ENCODE assay signal across 5 worm cellular contexts in the genomic region with DNA sequence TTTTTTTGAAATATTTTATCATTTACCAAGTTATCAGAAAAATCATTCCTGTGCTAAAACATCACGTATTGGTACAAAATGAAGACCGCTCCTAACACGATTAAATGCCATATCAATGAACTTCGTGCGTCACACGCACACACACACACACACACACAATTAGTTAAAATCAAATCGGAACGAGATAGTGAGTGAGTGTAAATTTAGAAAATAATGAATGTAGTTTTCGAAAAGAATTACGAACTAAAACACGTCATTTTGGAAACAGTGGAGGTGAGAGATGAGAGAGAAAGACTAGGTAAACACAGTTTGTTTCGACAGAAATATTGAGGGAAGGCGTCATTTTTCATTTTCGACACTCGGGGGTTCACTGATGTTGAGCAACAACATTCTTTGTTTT.
TF ChIP-seq lines count a peak whose summit lies in the region.

No protein-coding gene starts in this region.

TF ChIP-seq in whole organism, L1 larva, 84 proteins besides CTCF, POLR2A, EP300 and RAD21:
- peak in 1 of 2 experiments; percentile 37 for TF ChIP-seq lsy-2 (tag; optimal IDR thresholded peaks at IDR 0.05; lab: Kevin White, UChicago)
- peak; percentile 42 for TF ChIP-seq nhr-20 (tag; optimal IDR thresholded peaks at IDR 0.05; lab: Kevin White, UChicago)
- peak; percentile 71 for TF ChIP-seq nhr-85 (tag; lab: Kevin White, UChicago)
- peak; percentile 39 for TF ChIP-seq elt-2 (tag; optimal IDR thresholded peaks at IDR 0.05; lab: Kevin White, UChicago)
- no peak for TF ChIP-seq zip-4 (GFP tag; optimal IDR thresholded peaks at IDR 0.05; lab: Kevin White, UChicago)
- peak; percentile 24 for TF ChIP-seq blmp-1 (tag; optimal IDR thresholded peaks at IDR 0.05; lab: Kevin White, UChicago)
- TF ChIP-seq snu-23 (GFP tag; optimal IDR thresholded peaks at IDR 0.05; lab: Kevin White, UChicago): peak; percentile 10
- no peak for TF ChIP-seq hlh-17 (GFP tag; optimal IDR thresholded peaks at IDR 0.05; lab: Kevin White, UChicago; ENCODE audit: borderline replicate concordance)
- no peak for TF ChIP-seq egl-13 (tag; optimal IDR thresholded peaks at IDR 0.05; lab: Kevin White, UChicago)
- TF ChIP-seq nhr-19 (GFP tag; conservative IDR thresholded peaks at IDR 0.05; lab: Robert Waterston, UW): no peak
- TF ChIP-seq jun-1 (tag; optimal IDR thresholded peaks at IDR 0.05; lab: Kevin White, UChicago): peak; percentile 25
- TF ChIP-seq nhr-47 (tag; optimal IDR thresholded peaks at IDR 0.05; lab: Kevin White, UChicago): peak; percentile 15
- peak in 1 of 2 experiments; percentile 25 for TF ChIP-seq lin-35 (GFP tag; optimal IDR thresholded peaks at IDR 0.05; lab: Kevin White, UChicago)
- TF ChIP-seq nhr-71 (tag; optimal IDR thresholded peaks at IDR 0.05; lab: Kevin White, UChicago): peak; percentile 36
- no peak for TF ChIP-seq nhr-12 (tag; optimal IDR thresholded peaks at IDR 0.05; lab: Kevin White, UChicago)
- peak; percentile 68 for TF ChIP-seq lin-14 (GFP tag; optimal IDR thresholded peaks at IDR 0.05; lab: Kevin White, UChicago)

TF ChIP-seq in whole organism, L2 larva, 48 proteins besides CTCF, POLR2A, EP300 and RAD21:
- TF ChIP-seq nhr-11 (tag; optimal IDR thresholded peaks at IDR 0.05; lab: Kevin White, UChicago): no peak
- peak; percentile 90 for TF ChIP-seq fos-1 (tag; optimal IDR thresholded peaks at IDR 0.05; lab: Kevin White, UChicago)
- peak; percentile 79 for TF ChIP-seq crh-2 (tag; optimal IDR thresholded peaks at IDR 0.05; lab: Kevin White, UChicago)
- peak; percentile 32 for TF ChIP-seq gmeb-1 (tag; optimal IDR thresholded peaks at IDR 0.05; lab: Kevin White, UChicago)
- TF ChIP-seq mdl-1 (tag; optimal IDR thresholded peaks at IDR 0.05; lab: Kevin White, UChicago): no peak
- peak; percentile 55 for TF ChIP-seq sma-9 (GFP tag; optimal IDR thresholded peaks at IDR 0.05; lab: Kevin White, UChicago)
- no peak for TF ChIP-seq sma-9 (tag; optimal IDR thresholded peaks at IDR 0.05; lab: Kevin White, UChicago)
- TF ChIP-seq lsy-2 (tag; optimal IDR thresholded peaks at IDR 0.05; lab: Kevin White, UChicago): peak in 1 of 2 experiments; percentile 5
- peak; percentile 19 for TF ChIP-seq unc-55 (GFP tag; optimal IDR thresholded peaks at IDR 0.05; lab: Kevin White, UChicago)
- TF ChIP-seq egl-27 (tag; optimal IDR thresholded peaks at IDR 0.05; lab: Kevin White, UChicago): no peak
- peak; percentile 29 for TF ChIP-seq sma-3 (GFP tag; optimal IDR thresholded peaks at IDR 0.05; lab: Kevin White, UChicago)
- TF ChIP-seq lin-13 (GFP tag; optimal IDR thresholded peaks at IDR 0.05; lab: Kevin White, UChicago): no peak
- no peak for TF ChIP-seq nhr-25 (tag; optimal IDR thresholded peaks at IDR 0.05; lab: Kevin White, UChicago)
- TF ChIP-seq mbf-1 (tag; optimal IDR thresholded peaks at IDR 0.05; lab: Kevin White, UChicago): no peak
- TF ChIP-seq C34F6.9 (tag; optimal IDR thresholded peaks at IDR 0.05; lab: Kevin White, UChicago): no peak
TF ChIP-seq in whole organism, L2 larva: peak in this region for 7.

TF ChIP-seq in whole organism, L3 larva, 47 proteins besides CTCF, POLR2A, EP300 and RAD21:
- TF ChIP-seq pqm-1 (tag; optimal IDR thresholded peaks at IDR 0.05; lab: Kevin White, UChicago) (peak; percentile 83), fkh-10 (GFP tag; optimal IDR thresholded peaks at IDR 0.05; lab: Kevin White, UChicago) (no peak), pha-4 (tag; optimal IDR thresholded peaks at IDR 0.05; lab: Kevin White, UChicago) (peak; percentile 63), jun-1 (tag; optimal IDR thresholded peaks at IDR 0.05; lab: Kevin White, UChicago) (peak; percentile 29), elt-2 (tag; optimal IDR thresholded peaks at IDR 0.05; lab: Kevin White, UChicago) (peak; percentile 91)

TF ChIP-seq in whole organism, L4 larva, 104 proteins besides CTCF, POLR2A, EP300 and RAD21:
- no peak for TF ChIP-seq nhr-237 (tag; optimal IDR thresholded peaks at IDR 0.05; lab: Kevin White, UChicago)
- TF ChIP-seq daf-16 (GFP tag; optimal IDR thresholded peaks at IDR 0.05; lab: Kevin White, UChicago): peak in 1 of 2 experiments; percentile 71
- TF ChIP-seq daf-16 (tag; optimal IDR thresholded peaks at IDR 0.05; lab: Kevin White, UChicago): peak; percentile 85
- TF ChIP-seq nhr-77 (tag; optimal IDR thresholded peaks at IDR 0.05; lab: Kevin White, UChicago): peak; percentile 65
- no peak for TF ChIP-seq nhr-48 (tag; optimal IDR thresholded peaks at IDR 0.05; lab: Kevin White, UChicago)
- TF ChIP-seq hlh-11 (tag; optimal IDR thresholded peaks at IDR 0.05; lab: Kevin White, UChicago): peak; percentile 65
- TF ChIP-seq lsy-2 (tag; optimal IDR thresholded peaks at IDR 0.05; lab: Kevin White, UChicago): peak in 1 of 2 experiments; percentile 38
- TF ChIP-seq dve-1 (tag; optimal IDR thresholded peaks at IDR 0.05; lab: Kevin White, UChicago; ENCODE audit: insufficient read depth): peak; percentile 46
- peak in 1 of 2 experiments; percentile 81 for TF ChIP-seq unc-62 (GFP tag; optimal IDR thresholded peaks at IDR 0.05 in 1 of 2; lab: Kevin White, UChicago)
- no peak for TF ChIP-seq unc-62 (tag; optimal IDR thresholded peaks at IDR 0.05; lab: Kevin White, UChicago)
- TF ChIP-seq mxl-3 (GFP tag; optimal IDR thresholded peaks at IDR 0.05; lab: Kevin White, UChicago): no peak
- TF ChIP-seq mes-2 (tag; optimal IDR thresholded peaks at IDR 0.05; lab: Kevin White, UChicago; ENCODE audit: poor library complexity, severe bottlenecking): peak; percentile 29
- peak; percentile 13 for TF ChIP-seq hlh-30 (tag; optimal IDR thresholded peaks at IDR 0.05; lab: Kevin White, UChicago; ENCODE audit: insufficient read depth)
- peak; percentile 61 for TF ChIP-seq pqm-1 (tag; optimal IDR thresholded peaks at IDR 0.05; lab: Kevin White, UChicago)
- TF ChIP-seq mep-1 (tag; optimal IDR thresholded peaks at IDR 0.05; lab: Kevin White, UChicago): peak; percentile 6
- TF ChIP-seq aha-1 (tag; lab: Kevin White, UChicago): peak; percentile 76
- TF ChIP-seq nhr-28 (tag; optimal IDR thresholded peaks at IDR 0.05; lab: Kevin White, UChicago): peak; percentile 96
- TF ChIP-seq dmd-6 (GFP tag; IDR thresholded peaks at IDR 0.05; lab: Robert Waterston, UW): peak; percentile 71
- TF ChIP-seq nhr-41 (GFP tag; IDR thresholded peaks at IDR 0.05; lab: Robert Waterston, UW): no peak

TF ChIP-seq in whole organism, young adult, 124 proteins besides CTCF, POLR2A, EP300 and RAD21:
- no peak for TF ChIP-seq hmg-1.2 (GFP tag; IDR thresholded peaks at IDR 0.05; lab: Robert Waterston, UW)
- TF ChIP-seq somi-1 (GFP tag; optimal IDR thresholded peaks at IDR 0.05; lab: Kevin White, UChicago): no peak
- no peak for TF ChIP-seq rec-8 (tag; optimal IDR thresholded peaks at IDR 0.05; lab: Kevin White, UChicago)
- no peak for TF ChIP-seq hrde-1 (tag; optimal IDR thresholded peaks at IDR 0.05; lab: Kevin White, UChicago; ENCODE audit: borderline replicate concordance)
- no peak for TF ChIP-seq Y79H2A.3 (GFP tag; conservative IDR thresholded peaks at IDR 0.05; lab: Robert Waterston, UW)
- TF ChIP-seq ceh-40 (GFP tag; IDR thresholded peaks at IDR 0.05; lab: Robert Waterston, UW): no peak
- TF ChIP-seq lin-54 (GFP tag; optimal IDR thresholded peaks at IDR 0.05; lab: Kevin White, UChicago): no peak
- TF ChIP-seq madf-3 (GFP tag; IDR thresholded peaks at IDR 0.05; lab: Robert Waterston, UW): no peak
- TF ChIP-seq let-607 (tag; optimal IDR thresholded peaks at IDR 0.05; lab: Kevin White, UChicago): no peak
- TF ChIP-seq nhr-80 (tag; optimal IDR thresholded peaks at IDR 0.05; lab: Kevin White, UChicago): peak; percentile 68
- TF ChIP-seq nfyb-1 (GFP tag; IDR thresholded peaks at IDR 0.05; lab: Robert Waterston, UW): 0 out of 2 replicates have a peak, but pooled peaks have one; percentile 32
- no peak for TF ChIP-seq ceh-91 (GFP tag; IDR thresholded peaks at IDR 0.05; lab: Robert Waterston, UW)
